Fruit fly (Drosophila melanogaster) whole organism, embryonic: ENCODE data around the gene CG16798.
A peak's percentile ranks its signal among the peaks of the same experiment; 100 is the strongest.

Experiments used
- BEAF-32 ChIP-seq: fragments of 200-800 bp; sonication (Bioruptor generic); optimal IDR thresholded peaks from 3 replicates; lab custom pipeline; 2017; ENCODE audit warnings: missing biosample characterization, missing genetic modification characterization, mild to moderate bottlenecking, moderate library complexity, missing genetic modification reagents
- CG10147 ChIP-seq: fragments of 200-800 bp; sonication (Bioruptor generic); optimal IDR thresholded peaks from 2 replicates; lab custom pipeline; 2019; ENCODE audit warnings: missing biosample characterization, mild to moderate bottlenecking, missing genetic modification characterization, moderate library complexity
- CG10979 ChIP-seq: fragments of 200-800 bp; sonication (Bioruptor generic); optimal IDR thresholded peaks from 2 replicates; lab custom pipeline; 2018; ENCODE audit warnings: missing biosample characterization, mild to moderate bottlenecking, missing genetic modification characterization, moderate library complexity
- CG13775 ChIP-seq: fragments of 200-800 bp; sonication (Bioruptor generic); optimal IDR thresholded peaks from 3 replicates; lab custom pipeline; 2017; ENCODE audit warnings: missing biosample characterization, mild to moderate bottlenecking, missing genetic modification characterization
- CG16779 ChIP-seq: fragments of 200-800 bp; sonication (Bioruptor generic); IDR thresholded peaks from 2 replicates; pipeline ENCODE4 v1.3.6; 2022; ENCODE audit warnings: missing biosample characterization, missing genetic modification characterization
- CG16813 ChIP-seq: fragments of 200-800 bp; sonication (Bioruptor generic); IDR thresholded peaks from 3 replicates; pipeline ENCODE4 v1.3.6; 2022; ENCODE audit warnings: missing biosample characterization, missing genetic modification characterization; ENCODE audit not compliant: partially characterized antibody
- CG17912 ChIP-seq: fragments of 200-800 bp; sonication (Bioruptor generic); optimal IDR thresholded peaks from 2 replicates; lab custom pipeline; 2018; ENCODE audit warnings: missing biosample characterization, mild to moderate bottlenecking, missing genetic modification characterization
- CG18599 ChIP-seq: fragments of 200-800 bp; sonication (Bioruptor generic); optimal IDR thresholded peaks from 3 replicates; lab custom pipeline; 2017; ENCODE audit warnings: missing biosample characterization, missing genetic modification characterization, mild to moderate bottlenecking, moderate library complexity, missing genetic modification reagents
- CG2120 ChIP-seq: fragments of 200-800 bp; sonication (Bioruptor generic); optimal IDR thresholded peaks from 3 replicates; lab custom pipeline; 2016; ENCODE audit warnings: missing biosample characterization, missing genetic modification characterization
- CG2712 ChIP-seq: fragments of 200-800 bp; optimal IDR thresholded peaks from 3 replicates; lab custom pipeline; 2019; ENCODE audit warnings: missing biosample characterization, mild to moderate bottlenecking, missing genetic modification characterization, moderate library complexity
- CG30403 ChIP-seq: fragments of 200-800 bp; sonication (Bioruptor generic); optimal IDR thresholded peaks from 3 replicates; lab custom pipeline; 2016; ENCODE audit warnings: missing biosample characterization, missing genetic modification characterization
- CG4328 ChIP-seq: fragments of 200-800 bp; sonication (Bioruptor generic); optimal IDR thresholded peaks from 3 replicates; lab custom pipeline; 2017; ENCODE audit warnings: missing biosample characterization, missing genetic modification reagents, missing genetic modification characterization
- CG4360 ChIP-seq: fragments of 200-800 bp; sonication (Bioruptor generic); IDR thresholded peaks from 2 replicates; pipeline ENCODE4 v1.3.6; 2022; ENCODE audit warnings: missing biosample characterization, missing genetic modification characterization
- CG6689 ChIP-seq: fragments of 200-800 bp; sonication (Bioruptor generic); IDR thresholded peaks from 2 replicates; pipeline ENCODE4 v1.3.6; 2022; ENCODE audit warnings: missing biosample characterization, missing genetic modification characterization
- CG6813 ChIP-seq: fragments of 200-800 bp; sonication (Bioruptor generic); optimal IDR thresholded peaks from 2 replicates; lab custom pipeline; 2017; ENCODE audit warnings: missing biosample characterization, missing genetic modification characterization, mild to moderate bottlenecking, moderate library complexity, missing genetic modification reagents
- CG8089 ChIP-seq: fragments of 200-800 bp; sonication (Bioruptor generic); optimal IDR thresholded peaks from 3 replicates; lab custom pipeline; 2016; ENCODE audit warnings: missing biosample characterization, missing genetic modification characterization
- CG8290 ChIP-seq, 3 experiments: fragments of 200-800 bp; sonication (Bioruptor generic); optimal IDR thresholded peaks; 2 replicates each; lab custom pipeline; 2016 to 2019; ENCODE audit warnings: missing biosample characterization in 3 of 3, missing genetic modification characterization in 3 of 3, mild to moderate bottlenecking in 2 of 3, moderate library complexity in 1 of 3
- CG9437 ChIP-seq: fragments of 200-800 bp; sonication (Bioruptor generic); optimal IDR thresholded peaks from 2 replicates; lab custom pipeline; 2018; ENCODE audit warnings: missing biosample characterization, mild to moderate bottlenecking, missing genetic modification characterization
- Camta ChIP-seq: fragments of 200-800 bp; sonication (Bioruptor generic); optimal IDR thresholded peaks from 2 replicates; lab custom pipeline; 2016; ENCODE audit warnings: missing biosample characterization, missing genetic modification characterization
- Dbx ChIP-seq: fragments of 200-800 bp; sonication (Bioruptor generic); IDR thresholded peaks from 3 replicates; pipeline ENCODE4 v1.3.6; 2022; ENCODE audit warnings: missing biosample characterization, missing genetic modification characterization
- Dek ChIP-seq: fragments of 200-800 bp; sonication (Bioruptor generic); optimal IDR thresholded peaks from 3 replicates; lab custom pipeline; 2019; ENCODE audit warnings: missing biosample characterization, mild to moderate bottlenecking, missing genetic modification characterization, moderate library complexity
- E2f2 ChIP-seq: fragments of 200-800 bp; sonication (Bioruptor generic); IDR thresholded peaks from 2 replicates; pipeline ENCODE4 v1.3.6; 2022; ENCODE audit warnings: missing biosample characterization, missing genetic modification characterization
- Hsf ChIP-seq: fragments of 200-800 bp; sonication (Bioruptor generic); optimal IDR thresholded peaks from 3 replicates; lab custom pipeline; 2016; ENCODE audit warnings: missing biosample characterization, missing genetic modification characterization
- Jarid2 ChIP-seq: fragments of 200-800 bp; sonication (Bioruptor generic); optimal IDR thresholded peaks from 3 replicates; lab custom pipeline; 2017; ENCODE audit warnings: mild to moderate bottlenecking, missing biosample characterization, missing genetic modification reagents, missing genetic modification characterization
- Med ChIP-seq: fragments of 200-800 bp; sonication (Bioruptor generic); peaks from one replicate; lab custom pipeline; 2016; ENCODE audit warnings: missing biosample characterization, missing genetic modification characterization, mild to moderate bottlenecking, inconsistent platforms, moderate library complexity
- Nf-YA ChIP-seq: fragments of 200-800 bp; sonication (Bioruptor generic); IDR thresholded peaks from 2 replicates; pipeline ENCODE4 v1.3.6; 2022; ENCODE audit warnings: missing biosample characterization, missing genetic modification characterization
- NfI ChIP-seq: fragments of 200-800 bp; sonication (Bioruptor generic); optimal IDR thresholded peaks from 3 replicates; lab custom pipeline; 2018; ENCODE audit warnings: missing biosample characterization, mild to moderate bottlenecking, missing genetic modification characterization, moderate library complexity
- Opbp ChIP-seq: fragments of 200-800 bp; sonication (Bioruptor generic); IDR thresholded peaks from 3 replicates; pipeline ENCODE4 v1.3.6; 2022; ENCODE audit warnings: missing biosample characterization, missing genetic modification characterization; ENCODE audit not compliant: partially characterized antibody
- Poxn ChIP-seq: fragments of 200-800 bp; sonication (Bioruptor generic); IDR thresholded peaks from 2 replicates; pipeline ENCODE4 v1.3.6; 2022; ENCODE audit warnings: missing biosample characterization, missing genetic modification characterization
- Ptx1 ChIP-seq: fragments of 200-800 bp; sonication (Bioruptor generic); IDR thresholded peaks from 2 replicates; pipeline ENCODE4 v1.3.6; 2022; ENCODE audit warnings: missing biosample characterization, missing genetic modification characterization
- Taf1 ChIP-seq: fragments of 200-800 bp; sonication (Bioruptor generic); IDR thresholded peaks from 2 replicates; pipeline ENCODE4 v1.3.6; 2022; ENCODE audit warnings: missing biosample characterization, missing genetic modification characterization
- Usf ChIP-seq: fragments of 200-800 bp; sonication (Bioruptor generic); optimal IDR thresholded peaks from 2 replicates; lab custom pipeline; 2017; ENCODE audit warnings: missing genotype, missing biosample characterization, missing genetic modification characterization
- ash1 ChIP-seq: fragments of 200-800 bp; sonication (Bioruptor generic); optimal IDR thresholded peaks from 2 replicates; lab custom pipeline; 2018; ENCODE audit warnings: missing biosample characterization, mild to moderate bottlenecking, missing genetic modification characterization
- bowl ChIP-seq: fragments of 200-800 bp; sonication (Bioruptor generic); IDR thresholded peaks from 2 replicates; pipeline ENCODE4 v1.3.6; 2022; ENCODE audit warnings: missing biosample characterization, missing genetic modification characterization
- btn ChIP-seq: fragments of 200-800 bp; sonication (Bioruptor generic); optimal IDR thresholded peaks from 2 replicates; lab custom pipeline; 2016; ENCODE audit warnings: missing biosample characterization, missing genetic modification characterization
- crp ChIP-seq, 2 experiments: fragments of 200-800 bp; sonication (Bioruptor generic); optimal IDR thresholded peaks; 2 replicates in 1 of 2; 3 replicates in 1 of 2; lab custom pipeline; 2017; ENCODE audit warnings: missing biosample characterization in 2 of 2, missing genetic modification characterization in 2 of 2, mild to moderate bottlenecking in 1 of 2, moderate library complexity in 1 of 2
- da ChIP-seq: fragments of 200-800 bp; sonication (Bioruptor generic); optimal IDR thresholded peaks from 2 replicates; lab custom pipeline; 2016; ENCODE audit warnings: missing biosample characterization, missing genetic modification characterization
- dati ChIP-seq: fragments of 200-800 bp; sonication (Bioruptor generic); IDR thresholded peaks from 2 replicates; pipeline ENCODE4 v1.3.6; 2022; ENCODE audit warnings: missing biosample characterization, missing genetic modification characterization
- disco-r ChIP-seq: fragments of 200-800 bp; sonication (Bioruptor generic); optimal IDR thresholded peaks from 2 replicates; lab custom pipeline; 2016; ENCODE audit warnings: missing biosample characterization, missing genetic modification characterization
- ftz-f1 ChIP-seq: fragments of 200-800 bp; sonication (Bioruptor generic); optimal IDR thresholded peaks from 2 replicates; lab custom pipeline; 2016; ENCODE audit warnings: missing biosample characterization, missing genetic modification characterization
- inv ChIP-seq: fragments of 200-800 bp; sonication (Bioruptor generic); IDR thresholded peaks from 2 replicates; pipeline ENCODE4 v1.3.6; 2022; ENCODE audit warnings: missing biosample characterization, missing genetic modification characterization; ENCODE audit not compliant: partially characterized antibody
- knrl ChIP-seq: fragments of 200-800 bp; sonication (Bioruptor generic); IDR thresholded peaks from 3 replicates; pipeline ENCODE4 v1.3.6; 2022; ENCODE audit warnings: missing biosample characterization, missing genetic modification characterization; ENCODE audit not compliant: partially characterized antibody
- pum ChIP-seq: fragments of 200-800 bp; sonication (Bioruptor generic); optimal IDR thresholded peaks from 2 replicates; lab custom pipeline; 2016; ENCODE audit warnings: missing biosample characterization, missing genetic modification characterization
- row ChIP-seq: fragments of 200-800 bp; sonication (Bioruptor generic); IDR thresholded peaks from 3 replicates; pipeline ENCODE4 v1.3.6; 2022; ENCODE audit warnings: missing biosample characterization, missing genetic modification characterization
- schlank ChIP-seq: fragments of 200-800 bp; sonication (Bioruptor generic); optimal IDR thresholded peaks from 2 replicates; lab custom pipeline; 2018; ENCODE audit warnings: missing biosample characterization, mild to moderate bottlenecking, missing genetic modification characterization
- sd ChIP-seq: fragments of 200-800 bp; sonication (Bioruptor generic); optimal IDR thresholded peaks from 3 replicates; lab custom pipeline; 2018; ENCODE audit warnings: missing biosample characterization, mild to moderate bottlenecking, missing genetic modification characterization, moderate library complexity
- tap ChIP-seq: fragments of 200-800 bp; optimal IDR thresholded peaks from 3 replicates; lab custom pipeline; 2019; ENCODE audit warnings: missing biosample characterization, mild to moderate bottlenecking, missing genetic modification characterization, moderate library complexity
- tio ChIP-seq: fragments of 200-800 bp; sonication (Bioruptor generic); optimal IDR thresholded peaks from 2 replicates; lab custom pipeline; 2017; ENCODE audit warnings: missing biosample characterization, missing genetic modification characterization, inconsistent platforms
- twi ChIP-seq: fragments of 200-800 bp; optimal IDR thresholded peaks from 2 replicates; lab custom pipeline; 2019; ENCODE audit warnings: missing biosample characterization, mild to moderate bottlenecking, missing genetic modification characterization, moderate library complexity

The CG16798 gene

dm6 chr2L:20414750-20415211 is 32.6 kb upstream of the CG16798 start, which contains the start of gene CG10947 (continued):
- TF ChIP-seq bowl (no peak), CG6689 (GFP tag; lab: Robert Waterston, UW) (no peak), pum (GFP tag; lab: Kevin White, UChicago) (peak; percentile 59), Ptx1 (GFP tag; lab: Robert Waterston, UW) (peak; percentile 56), Dek (peak; percentile 52), CG8089 (peak; percentile 56), CG17912 (peak; percentile 82), CG16779 (GFP tag; lab: Robert Waterston, UW) (no peak), Poxn (GFP tag; lab: Robert Waterston, UW) (no peak), CG2120 (peak; percentile 77), ftz-f1 (peak; percentile 11), crp (GFP tag; optimal IDR thresholded peaks at IDR 0.05; lab: Kevin White, UChicago) (peak in 1 of 2 experiments; percentile 21), CG4328 (GFP tag; lab: Kevin White, UChicago) (peak; percentile 14), CG2712 (tag; lab: Kevin White, UChicago) (peak; percentile 47), CG8290 (GFP tag; optimal IDR thresholded peaks at IDR 0.05; lab: Kevin White, UChicago) (peak; percentile 64), CG8290 (tag; optimal IDR thresholded peaks at IDR 0.05; lab: Kevin White, UChicago) (peak in 1 of 2 experiments; percentile 69), Med (peak; percentile 97), CG16813 (GFP tag; lab: Robert Waterston, UW) (peak; percentile 61), knrl (GFP tag; lab: Robert Waterston, UW) (peak; percentile 57), Dbx (GFP tag; lab: Robert Waterston, UW) (peak; percentile 78; the same call in 2 of the 3 replicates), CG18599 (GFP tag; lab: Kevin White, UChicago) (peak; percentile 21), tio (GFP tag; lab: Kevin White, UChicago) (no peak), row (GFP tag; lab: Robert Waterston, UW) (peak; percentile 24; the same call in 1 of the 3 replicates), tap (peak; percentile 0), BEAF-32 (GFP tag; lab: Kevin White, UChicago) (peak; percentile 70), inv (GFP tag; lab: Robert Waterston, UW) (peak; percentile 51), Camta (GFP tag; lab: Kevin White, UChicago) (peak; percentile 59), E2f2 (GFP tag; lab: Robert Waterston, UW) (peak; percentile 95), CG9437 (GFP tag; lab: Kevin White, UChicago) (peak; percentile 95), CG13775 (GFP tag; lab: Kevin White, UChicago) (peak; percentile 54), btn (peak; percentile 41), CG4360 (no peak), NfI (GFP tag; lab: Kevin White, UChicago) (peak; percentile 82), da (GFP tag; lab: Kevin White, UChicago) (peak; percentile 69), Hsf (peak; percentile 79), CG30403 (peak; percentile 67), twi (tag; lab: Kevin White, UChicago) (no peak), disco-r (peak; percentile 21), ash1 (GFP tag; lab: Kevin White, UChicago) (no peak), dati (no peak), CG10979 (tag; lab: Kevin White, UChicago) (peak; percentile 49), CG6813 (GFP tag; lab: Kevin White, UChicago) (peak; percentile 35), CG10147 (GFP tag; lab: Kevin White, UChicago) (peak; percentile 7), Taf1 (no peak), Opbp (GFP tag; lab: Robert Waterston, UW) (peak; percentile 69; the same call in 2 of the 3 replicates), sd (peak; percentile 10), Usf (peak; percentile 17), Nf-YA (GFP tag; lab: Robert Waterston, UW) (peak; percentile 31; the same call in 1 of the 2 replicates), schlank (tag; lab: Kevin White, UChicago) (no peak), Jarid2 (GFP tag; lab: Kevin White, UChicago) (no peak)
